Fruit fly (Drosophila melanogaster) S2 (cell line): ENCODE results near the gene CG32163.
A peak's percentile ranks its signal among the peaks of the same experiment; 100 is the strongest.

Experiments
- CG8478 ChIP-seq: fragments of >200 bp; optimal IDR thresholded peaks from 2 replicates; lab custom pipeline; 2018
- CTCF ChIP-seq, 2 experiments: fragments of >200 bp; optimal IDR thresholded peaks; 2 replicates each; lab custom pipeline; 2018

- TF ChIP-seq CG8478 (lab: Kevin White, UChicago) (no peak), CTCF (optimal IDR thresholded peaks at IDR 0.05; lab: Kevin White, UChicago) (peak in 1 of 2 experiments; percentile 31)
These were observed 1.2 kb downstream of the CG32163 start for dm6 chr3L:16587994-16588622.
